Worm (Caenorhabditis elegans) whole organism, late embryonic: ENCODE data around the gene Y48C3A.5.

Experiments used
- K02D7.2 ChIP-seq: sonication (generic microtip); optimal IDR thresholded peaks from 2 replicates; lab custom pipeline; 2017; ENCODE audit warnings: mild to moderate bottlenecking, missing genetic modification characterization, missing compliant biosample characterization
- ama-1 ChIP-seq: fragments of 150-350 bp; optimal IDR thresholded peaks from 2 replicates; lab custom pipeline; 2014
- ceh-19 ChIP-seq: fragments of 200-800 bp; sonication (Bioruptor generic); optimal IDR thresholded peaks from 2 replicates; lab custom pipeline; 2018; ENCODE audit warnings: mild to moderate bottlenecking, missing genetic modification characterization, missing compliant biosample characterization
- ceh-30 ChIP-seq: fragments of 150-350 bp; optimal IDR thresholded peaks from 2 replicates; lab custom pipeline; 2014; ENCODE audit warnings: missing biosample characterization, missing genetic modification characterization
- elt-2 ChIP-seq: sonication (generic microtip); optimal IDR thresholded peaks from 2 replicates; lab custom pipeline; 2016; ENCODE audit warnings: missing genetic modification reagents, missing genetic modification characterization, missing compliant biosample characterization
- hlh-8 ChIP-seq: sonication (generic microtip); optimal IDR thresholded peaks from 2 replicates; lab custom pipeline; 2016; ENCODE audit warnings: missing genotype, missing genetic modification characterization, missing compliant biosample characterization
- nhr-11 ChIP-seq: fragments of 150-350 bp; optimal IDR thresholded peaks from 2 replicates; lab custom pipeline; 2014; ENCODE audit warnings: missing biosample characterization, missing genetic modification characterization
- odd-2 ChIP-seq: sonication (generic microtip); optimal IDR thresholded peaks from 2 replicates; lab custom pipeline; 2017; ENCODE audit warnings: antibody characterized with exemption, mild to moderate bottlenecking, missing genetic modification characterization, missing compliant biosample characterization
- pag-3 ChIP-seq: sonication (generic microtip); optimal IDR thresholded peaks from 2 replicates; lab custom pipeline; 2016; ENCODE audit warnings: missing compliant biosample characterization, missing genetic modification characterization, borderline replicate concordance
- pha-4 ChIP-seq: fragments of 150-350 bp; optimal IDR thresholded peaks from 2 replicates; lab custom pipeline; 2018; ENCODE audit warnings: missing biosample characterization, missing genetic modification reagents, missing genetic modification characterization
- pqm-1 ChIP-seq: sonication (generic microtip); optimal IDR thresholded peaks from 2 replicates; lab custom pipeline; 2016; ENCODE audit warnings: missing genetic modification characterization, missing compliant biosample characterization
- sox-4 ChIP-seq: sonication (generic microtip); optimal IDR thresholded peaks from 2 replicates; lab custom pipeline; 2017; ENCODE audit warnings: mild to moderate bottlenecking, missing genetic modification characterization, inconsistent platforms, missing compliant biosample characterization

DNA sequence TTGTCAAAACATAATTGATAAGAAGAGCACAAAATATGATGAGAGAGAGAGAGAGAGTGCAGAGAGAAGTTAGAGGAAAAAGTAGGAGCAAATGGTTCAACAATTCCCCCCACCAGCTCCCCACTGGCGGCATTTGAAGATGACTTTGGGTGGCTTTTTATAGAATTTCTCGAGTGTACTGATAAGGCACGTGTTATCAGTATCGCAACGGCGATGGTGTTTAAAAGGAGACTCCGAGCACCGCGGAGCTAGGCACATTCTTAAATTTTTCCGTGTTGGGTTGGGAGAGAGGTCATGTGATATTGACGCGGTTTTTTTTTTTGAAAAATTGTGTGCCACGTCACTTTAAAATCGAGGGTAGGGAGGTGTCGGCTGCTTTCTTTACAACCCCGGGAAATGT, 27.7 kb downstream of the Y48C3A.5 start:
- TF ChIP-seq ama-1 (lab: Kevin White, UChicago): no peak
- TF ChIP-seq odd-2: no peak
- no peak for TF ChIP-seq K02D7.2
- TF ChIP-seq elt-2 (tag; lab: Kevin White, UChicago): peak; percentile 93
- no peak for TF ChIP-seq ceh-19 (GFP tag; lab: Kevin White, UChicago)
- no peak for TF ChIP-seq pag-3 (tag; lab: Kevin White, UChicago)
- TF ChIP-seq nhr-11 (tag; lab: Kevin White, UChicago): no peak
- no peak for TF ChIP-seq sox-4
- no peak for TF ChIP-seq ceh-30 (tag; lab: Kevin White, UChicago)
- no peak for TF ChIP-seq hlh-8 (tag; lab: Kevin White, UChicago)
- peak; percentile 72 for TF ChIP-seq pqm-1
- no peak for TF ChIP-seq pha-4 (tag; lab: Kevin White, UChicago)
